Worm (Caenorhabditis elegans) whole organism, late embryonic: Measurements from ENCODE around the gene atat-2.

Experiments
- T23F11.4 ChIP-seq: fragments of 200-800 bp; sonication (Bioruptor generic); optimal IDR thresholded peaks from 2 replicates; lab custom pipeline; 2018; ENCODE audit warnings: mild to moderate bottlenecking, missing genetic modification characterization, missing compliant biosample characterization
- lin-11 ChIP-seq: fragments of 200-800 bp; sonication (Bioruptor generic); optimal IDR thresholded peaks from 2 replicates; lab custom pipeline; 2018; ENCODE audit warnings: mild to moderate bottlenecking, missing genetic modification characterization, missing compliant biosample characterization
- pqm-1 ChIP-seq: sonication (generic microtip); optimal IDR thresholded peaks from 2 replicates; lab custom pipeline; 2016; ENCODE audit warnings: missing genetic modification characterization, missing compliant biosample characterization

DNA sequence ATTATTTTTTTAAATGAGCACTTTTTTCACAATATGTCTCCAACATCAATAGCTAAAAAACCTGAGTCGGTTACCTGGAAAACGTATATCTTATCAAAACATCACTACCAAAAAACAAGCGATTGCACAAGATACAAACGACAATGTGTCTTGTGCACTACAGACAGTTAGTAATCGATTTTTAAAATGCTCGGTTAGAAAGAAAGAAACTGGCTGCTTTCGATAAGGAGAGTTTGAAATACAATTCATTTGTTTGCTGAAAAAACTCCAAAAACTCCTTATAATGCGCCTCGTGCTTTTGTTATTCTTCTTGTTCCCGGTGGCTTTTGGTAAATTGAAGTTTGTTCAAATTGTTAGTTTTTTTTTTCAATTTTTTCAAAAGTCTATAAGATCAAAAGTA is 19.7 kb upstream of the atat-2 start, which contains the start of gene acp-5:
- TF ChIP-seq pqm-1 (no peak), lin-11 (tag; lab: Kevin White, UChicago) (no peak), T23F11.4 (no peak)
